Fruit fly (Drosophila melanogaster) whole organism, embryonic: Measurements from ENCODE around the gene CG7342.

Experiments used
- Blimp-1 ChIP-seq: fragments of 200-800 bp; sonication (Bioruptor generic); optimal IDR thresholded peaks from 3 replicates; lab custom pipeline; 2018; ENCODE audit warnings: missing biosample characterization, missing genetic modification characterization, mild to moderate bottlenecking, moderate library complexity, missing genetic modification reagents
- BtbVII ChIP-seq: fragments of 200-800 bp; sonication (Bioruptor generic); optimal IDR thresholded peaks from 3 replicates; lab custom pipeline; 2017; ENCODE audit warnings: missing biosample characterization, mild to moderate bottlenecking, missing genetic modification characterization
- CG10321 ChIP-seq: fragments of 200-800 bp; sonication (Bioruptor generic); IDR thresholded peaks from 2 replicates; pipeline ENCODE4 v1.3.6; 2022; ENCODE audit warnings: missing biosample characterization, missing genetic modification characterization
- CG10959 ChIP-seq: fragments of 200-800 bp; sonication (Bioruptor generic); IDR thresholded peaks from 2 replicates; pipeline ENCODE4 v1.3.6; 2022; ENCODE audit warnings: missing biosample characterization, missing genetic modification characterization
- CG12769 ChIP-seq: fragments of 200-800 bp; sonication (Bioruptor generic); optimal IDR thresholded peaks from 2 replicates; lab custom pipeline; 2019; ENCODE audit warnings: missing biosample characterization, mild to moderate bottlenecking, missing genetic modification characterization, moderate library complexity
- CG13894 ChIP-seq: fragments of 200-800 bp; sonication (Bioruptor generic); optimal IDR thresholded peaks from 3 replicates; lab custom pipeline; 2018; ENCODE audit warnings: missing biosample characterization, mild to moderate bottlenecking, missing genetic modification characterization, moderate library complexity
- CG15269 ChIP-seq: fragments of 200-800 bp; sonication (Bioruptor generic); optimal IDR thresholded peaks from 2 replicates; lab custom pipeline; 2018; ENCODE audit warnings: missing biosample characterization, mild to moderate bottlenecking, missing genetic modification characterization, moderate library complexity
- CG15514 ChIP-seq: fragments of 200-800 bp; sonication (Bioruptor generic); optimal IDR thresholded peaks from 3 replicates; lab custom pipeline; 2017; ENCODE audit warnings: missing biosample characterization, missing genetic modification characterization, mild to moderate bottlenecking, moderate library complexity, missing genetic modification reagents
- CG1603 ChIP-seq: fragments of 200-800 bp; sonication (Bioruptor generic); optimal IDR thresholded peaks from 2 replicates; lab custom pipeline; 2019; ENCODE audit warnings: missing biosample characterization, mild to moderate bottlenecking, missing genetic modification characterization, moderate library complexity
- CG17568 ChIP-seq: fragments of 200-800 bp; sonication (Bioruptor generic); optimal IDR thresholded peaks from 2 replicates; lab custom pipeline; 2018; ENCODE audit warnings: missing biosample characterization, mild to moderate bottlenecking, missing genetic modification characterization, moderate library complexity
- CG30403 ChIP-seq: fragments of 200-800 bp; sonication (Bioruptor generic); optimal IDR thresholded peaks from 3 replicates; lab custom pipeline; 2016; ENCODE audit warnings: missing biosample characterization, missing genetic modification characterization
- CG3407 ChIP-seq: fragments of 200-800 bp; sonication (Bioruptor generic); optimal IDR thresholded peaks from 2 replicates; lab custom pipeline; 2018; ENCODE audit warnings: missing biosample characterization, mild to moderate bottlenecking, missing genetic modification characterization
- CG4360 ChIP-seq: fragments of 200-800 bp; sonication (Bioruptor generic); IDR thresholded peaks from 2 replicates; pipeline ENCODE4 v1.3.6; 2022; ENCODE audit warnings: missing biosample characterization, missing genetic modification characterization
- CG43689 ChIP-seq: fragments of 200-800 bp; sonication (Bioruptor generic); IDR thresholded peaks from 2 replicates; pipeline ENCODE4 v1.3.6; 2022; ENCODE audit warnings: missing biosample characterization, missing genetic modification characterization
- CG6654 ChIP-seq: fragments of 200-800 bp; sonication (Bioruptor generic); optimal IDR thresholded peaks from 2 replicates; lab custom pipeline; 2017; ENCODE audit warnings: missing biosample characterization, mild to moderate bottlenecking, missing genetic modification characterization
- CG7271 ChIP-seq: fragments of 200-800 bp; sonication (Bioruptor generic); optimal IDR thresholded peaks from 2 replicates; lab custom pipeline; 2018; ENCODE audit warnings: missing biosample characterization, mild to moderate bottlenecking, missing genetic modification characterization, moderate library complexity
- CG7745 ChIP-seq: fragments of 200-800 bp; sonication (Bioruptor generic); optimal IDR thresholded peaks from 2 replicates; lab custom pipeline; 2018; ENCODE audit warnings: missing biosample characterization, mild to moderate bottlenecking, missing genetic modification characterization, moderate library complexity
- CG7987 ChIP-seq: fragments of 200-800 bp; sonication (Bioruptor generic); optimal IDR thresholded peaks from 2 replicates; lab custom pipeline; 2018; ENCODE audit warnings: missing biosample characterization, mild to moderate bottlenecking, missing genetic modification characterization, moderate library complexity
- CG8089 ChIP-seq: fragments of 200-800 bp; sonication (Bioruptor generic); optimal IDR thresholded peaks from 3 replicates; lab custom pipeline; 2016; ENCODE audit warnings: missing biosample characterization, missing genetic modification characterization
- CG8281 ChIP-seq: fragments of 200-800 bp; sonication (Bioruptor generic); optimal IDR thresholded peaks from 2 replicates; lab custom pipeline; 2018; ENCODE audit warnings: missing biosample characterization, mild to moderate bottlenecking, missing genetic modification characterization, moderate library complexity
- CG8359 ChIP-seq: fragments of 200-800 bp; sonication (Bioruptor generic); optimal IDR thresholded peaks from 2 replicates; lab custom pipeline; 2017; ENCODE audit warnings: missing biosample characterization, mild to moderate bottlenecking, missing genetic modification characterization, borderline replicate concordance
- CG8388 ChIP-seq: fragments of 200-800 bp; sonication (Bioruptor generic); optimal IDR thresholded peaks from 2 replicates; lab custom pipeline; 2019; ENCODE audit warnings: missing biosample characterization, mild to moderate bottlenecking, missing genetic modification characterization, moderate library complexity
- CG8478 ChIP-seq: fragments of >200 bp; optimal IDR thresholded peaks from 2 replicates; lab custom pipeline; 2018
- CG8924 ChIP-seq: fragments of 200-800 bp; optimal IDR thresholded peaks from 3 replicates; lab custom pipeline; 2019; ENCODE audit warnings: missing biosample characterization, mild to moderate bottlenecking, missing genetic modification characterization, moderate library complexity
- CTCF ChIP-seq: fragments of 200-800 bp; sonication (Bioruptor generic); optimal IDR thresholded peaks from 2 replicates; lab custom pipeline; 2017; ENCODE audit warnings: missing biosample characterization, mild to moderate bottlenecking, missing genetic modification characterization, moderate library complexity
- Dp ChIP-seq: fragments of 200-800 bp; sonication (Bioruptor generic); optimal IDR thresholded peaks from 2 replicates; lab custom pipeline; 2018; ENCODE audit warnings: missing biosample characterization, mild to moderate bottlenecking, missing genetic modification characterization, moderate library complexity
- Ets65A ChIP-seq: fragments of 200-800 bp; sonication (Bioruptor generic); peaks from one replicate; lab custom pipeline; 2016; ENCODE audit warnings: missing biosample characterization, missing genetic modification characterization
- Hr78 ChIP-seq, 2 experiments: fragments of 200-800 bp in 1 of 2; fragments of >200 bp in 1 of 2; sonication (Bioruptor generic) in 1 of 2; optimal IDR thresholded peaks; 2 replicates each; lab custom pipeline; 2017 to 2019; ENCODE audit warnings: missing biosample characterization in 2 of 2, missing genetic modification characterization in 2 of 2, mild to moderate bottlenecking in 1 of 2, moderate library complexity in 1 of 2
- NC2β ChIP-seq: fragments of 200-800 bp; sonication (Bioruptor generic); optimal IDR thresholded peaks from 2 replicates; lab custom pipeline; 2016; ENCODE audit warnings: missing biosample characterization, missing genetic modification characterization
- Nf-YC ChIP-seq: fragments of 200-800 bp; optimal IDR thresholded peaks from 3 replicates; lab custom pipeline; 2019; ENCODE audit warnings: missing biosample characterization, mild to moderate bottlenecking, missing genetic modification characterization, moderate library complexity
- Optix ChIP-seq: fragments of 200-800 bp; sonication (Bioruptor generic); IDR thresholded peaks from 3 replicates; pipeline ENCODE4 v1.3.6; 2022; ENCODE audit warnings: missing biosample characterization, missing genetic modification characterization
- PHDP ChIP-seq: fragments of 200-800 bp; sonication (Bioruptor generic); optimal IDR thresholded peaks from 3 replicates; lab custom pipeline; 2018; ENCODE audit warnings: missing biosample characterization, mild to moderate bottlenecking, missing genetic modification characterization, moderate library complexity
- al ChIP-seq: fragments of 200-800 bp; sonication (Bioruptor generic); IDR thresholded peaks from 2 replicates; pipeline ENCODE4 v1.3.6; 2022; ENCODE audit warnings: missing biosample characterization, missing genetic modification characterization
- amos ChIP-seq: fragments of 200-800 bp; sonication (Bioruptor generic); IDR thresholded peaks from 2 replicates; pipeline ENCODE4 v1.3.6; 2022; ENCODE audit warnings: missing biosample characterization, missing genetic modification characterization; ENCODE audit not compliant: partially characterized antibody
- bsh ChIP-seq, 2 experiments: fragments of 200-800 bp; sonication (Bioruptor generic); optimal IDR thresholded peaks; 2 replicates each; lab custom pipeline; 2017 to 2018; ENCODE audit warnings: mild to moderate bottlenecking in 2 of 2, missing biosample characterization in 2 of 2, missing genetic modification characterization in 2 of 2, moderate library complexity in 1 of 2
- eve ChIP-seq, 2 experiments: fragments of >200 bp; optimal IDR thresholded peaks; 2 replicates each; lab custom pipeline; 2017; ENCODE audit warnings: missing biosample characterization in 2 of 2, missing genetic modification characterization in 2 of 2
- fu2 ChIP-seq: fragments of 200-800 bp; sonication (Bioruptor generic); optimal IDR thresholded peaks from 2 replicates; lab custom pipeline; 2016; ENCODE audit warnings: missing biosample characterization, missing genetic modification characterization
- grn ChIP-seq: fragments of 200-800 bp; sonication (Bioruptor generic); optimal IDR thresholded peaks from 3 replicates; lab custom pipeline; 2017; ENCODE audit warnings: missing biosample characterization, missing genetic modification characterization
- hb ChIP-seq: fragments of 200-800 bp; sonication (Bioruptor generic); IDR thresholded peaks from 3 replicates; pipeline ENCODE4 v1.3.6; 2022; ENCODE audit warnings: missing biosample characterization, missing genetic modification characterization; ENCODE audit not compliant: partially characterized antibody
- jigr1 ChIP-seq: fragments of 200-800 bp; sonication (Bioruptor generic); IDR thresholded peaks from 3 replicates; pipeline ENCODE4 v1.3.6; 2022; ENCODE audit warnings: missing biosample characterization, missing genetic modification characterization
- ken ChIP-seq: fragments of 200-800 bp; sonication (Bioruptor generic); IDR thresholded peaks from 3 replicates; pipeline ENCODE4 v1.3.6; 2022; ENCODE audit warnings: missing biosample characterization, missing genetic modification characterization
- klu ChIP-seq: fragments of 200-800 bp; sonication (Bioruptor generic); IDR thresholded peaks from 2 replicates; pipeline ENCODE4 v1.3.6; 2022; ENCODE audit warnings: missing biosample characterization, missing genetic modification characterization
- mirr ChIP-seq: fragments of 200-800 bp; sonication (Bioruptor generic); optimal IDR thresholded peaks from 3 replicates; lab custom pipeline; 2018; ENCODE audit warnings: missing biosample characterization, mild to moderate bottlenecking, missing genetic modification characterization
- odd ChIP-seq: fragments of 200-800 bp; sonication (Bioruptor generic); optimal IDR thresholded peaks from 2 replicates; lab custom pipeline; 2017; ENCODE audit warnings: missing biosample characterization, mild to moderate bottlenecking, missing genetic modification characterization
- p53 ChIP-seq: fragments of 200-800 bp; sonication (Bioruptor generic); optimal IDR thresholded peaks from 2 replicates; lab custom pipeline; 2016; ENCODE audit warnings: missing biosample characterization, missing genetic modification characterization
- pfk ChIP-seq: fragments of 200-800 bp; sonication (Bioruptor generic); optimal IDR thresholded peaks from 2 replicates; lab custom pipeline; 2018; ENCODE audit warnings: missing biosample characterization, mild to moderate bottlenecking, missing genetic modification characterization, moderate library complexity
- sd ChIP-seq: fragments of 200-800 bp; sonication (Bioruptor generic); optimal IDR thresholded peaks from 3 replicates; lab custom pipeline; 2018; ENCODE audit warnings: missing biosample characterization, mild to moderate bottlenecking, missing genetic modification characterization, moderate library complexity
- unpg ChIP-seq: fragments of 200-800 bp; sonication (Bioruptor generic); optimal IDR thresholded peaks from 3 replicates; lab custom pipeline; 2018; ENCODE audit warnings: missing biosample characterization, mild to moderate bottlenecking, missing genetic modification characterization, moderate library complexity
- wek ChIP-seq: fragments of 200-800 bp; sonication (Bioruptor generic); optimal IDR thresholded peaks from 3 replicates; lab custom pipeline; 2018; ENCODE audit warnings: missing biosample characterization, mild to moderate bottlenecking, missing genetic modification characterization, moderate library complexity

Gene CG7342

dm6 chr3R:19569139-19569538, 34.0 kb upstream of the CG7342 start (continued):
- TF ChIP-seq ken (GFP tag; lab: Robert Waterston, UW) (no peak), bsh (GFP tag; optimal IDR thresholded peaks at IDR 0.05; lab: Kevin White, UChicago) (no peak), CG8478 (lab: Kevin White, UChicago) (no peak), CG7271 (tag; lab: Kevin White, UChicago) (no peak), unpg (no peak), NC2β (GFP tag; lab: Kevin White, UChicago) (no peak), CG8359 (peak; percentile 50), CG43689 (GFP tag; lab: Robert Waterston, UW) (no peak), fu2 (GFP tag; lab: Kevin White, UChicago) (no peak), CG4360 (GFP tag; lab: Robert Waterston, UW) (0 out of 2 replicates have a peak, but pooled peaks have one; percentile 8), CG8089 (no peak)

dm6 chr3R:19569654-19570053, 33.5 kb upstream of the CG7342 start:
- TF ChIP-seq CG6654 (GFP tag; lab: Kevin White, UChicago) (no peak), Ets65A (peak; percentile 78), CG8388 (peak; percentile 37)

dm6 chr3R:19571195-19571594, 32.0 kb upstream of the CG7342 start:
- TF ChIP-seq Dp (GFP tag; lab: Kevin White, UChicago) (no peak), CG7745 (tag; lab: Kevin White, UChicago) (no peak), p53 (GFP tag; lab: Kevin White, UChicago) (no peak), CG17568 (GFP tag; lab: Kevin White, UChicago) (peak; percentile 37), klu (GFP tag; lab: Robert Waterston, UW) (no peak), Blimp-1 (no peak), al (GFP tag; lab: Robert Waterston, UW) (no peak), CG10959 (no peak), pfk (no peak), grn (GFP tag; lab: Kevin White, UChicago) (peak; percentile 63), CG13894 (tag; lab: Kevin White, UChicago) (peak; percentile 63), CG10321 (GFP tag; lab: Robert Waterston, UW) (no peak), CG8924 (no peak), hb (GFP tag; lab: Robert Waterston, UW) (no peak), amos (GFP tag; lab: Robert Waterston, UW) (no peak), eve (GFP tag; optimal IDR thresholded peaks at IDR 0.05; lab: Kevin White, UChicago) (peak in 1 of 2 experiments; percentile 60), CTCF (GFP tag; lab: Kevin White, UChicago) (no peak), CG3407 (GFP tag; lab: Kevin White, UChicago) (no peak), BtbVII (GFP tag; lab: Kevin White, UChicago) (peak; percentile 18), Nf-YC (peak; percentile 56), Hr78 (GFP tag; optimal IDR thresholded peaks at IDR 0.05; lab: Kevin White, UChicago) (peak in 1 of 2 experiments; percentile 86), CG15514 (GFP tag; lab: Kevin White, UChicago) (no peak), CG30403 (GFP tag; lab: Kevin White, UChicago) (no peak), CG15269 (tag; lab: Kevin White, UChicago) (peak; percentile 38), CG7987 (no peak), mirr (GFP tag; lab: Kevin White, UChicago) (peak; percentile 58), CG1603 (no peak), wek (GFP tag; lab: Kevin White, UChicago) (no peak), CG12769 (tag; lab: Kevin White, UChicago) (peak; percentile 46), odd (GFP tag; lab: Kevin White, UChicago) (peak; percentile 32), CG8281 (peak; percentile 14), sd (peak; percentile 47), PHDP (peak; percentile 55), Optix (GFP tag; lab: Robert Waterston, UW) (no peak), jigr1 (GFP tag; lab: Robert Waterston, UW) (no peak)
